Worm (Caenorhabditis elegans) whole organism, early embryonic: Measurements from ENCODE around the gene gly-6.

Source experiments
- B0310.2 ChIP-seq: sonication (generic microtip); optimal IDR thresholded peaks from 2 replicates; lab custom pipeline; 2016; ENCODE audit warnings: mild to moderate bottlenecking, missing genetic modification characterization, missing compliant biosample characterization
- F13C5.2 ChIP-seq: sonication (generic microtip); optimal IDR thresholded peaks from 2 replicates; lab custom pipeline; 2017; ENCODE audit warnings: mild to moderate bottlenecking, missing genetic modification characterization, inconsistent platforms, missing compliant biosample characterization
- aly-1 ChIP-seq: sonication (generic microtip); optimal IDR thresholded peaks from 2 replicates; lab custom pipeline; 2016; ENCODE audit warnings: missing genetic modification characterization, missing compliant biosample characterization
- ama-1 ChIP-seq: fragments of 150-350 bp; optimal IDR thresholded peaks from 2 replicates; lab custom pipeline; 2014
- ceh-13 ChIP-seq: fragments of 200-800 bp; sonication (Bioruptor generic); optimal IDR thresholded peaks from 2 replicates; lab custom pipeline; 2018; ENCODE audit warnings: mild to moderate bottlenecking, missing genetic modification characterization, missing compliant biosample characterization
- ceh-36 ChIP-seq: sonication (generic microtip); optimal IDR thresholded peaks from 2 replicates; lab custom pipeline; 2016; ENCODE audit warnings: missing genetic modification characterization, inconsistent platforms, missing compliant biosample characterization
- ets-7 ChIP-seq: sonication (generic microtip); optimal IDR thresholded peaks from 2 replicates; lab custom pipeline; 2016; ENCODE audit warnings: missing genotype, missing genetic modification characterization, missing compliant biosample characterization
- flt-1 ChIP-seq: fragments of 200-800 bp; sonication (Bioruptor generic); IDR thresholded peaks from 2 replicates; pipeline ENCODE4 v1.3.6; 2022; ENCODE audit warnings: missing genetic modification characterization, missing compliant biosample characterization
- hmbx-1 ChIP-seq: sonication (generic microtip); optimal IDR thresholded peaks from 2 replicates; lab custom pipeline; 2016; ENCODE audit warnings: mild to moderate bottlenecking, missing genetic modification characterization, missing compliant biosample characterization
- hmg-4 ChIP-seq: fragments of 200-800 bp; sonication (Bioruptor generic); optimal IDR thresholded peaks from 2 replicates; lab custom pipeline; 2018; ENCODE audit warnings: mild to moderate bottlenecking, missing genetic modification characterization, missing compliant biosample characterization
- hnd-1 ChIP-seq: sonication (generic microtip); optimal IDR thresholded peaks from 2 replicates; lab custom pipeline; 2016; ENCODE audit warnings: missing genetic modification characterization, missing compliant biosample characterization
- pes-1 ChIP-seq: fragments of 200-800 bp; sonication (Bioruptor generic); IDR thresholded peaks from 2 replicates; pipeline ENCODE4 v1.3.6; 2022; ENCODE audit warnings: missing genetic modification reagents, missing genetic modification characterization, missing compliant biosample characterization
- scrt-1 ChIP-seq: fragments of 200-800 bp; sonication (Bioruptor generic); IDR thresholded peaks from 2 replicates; pipeline ENCODE4 v1.3.6; 2022; ENCODE audit warnings: missing genetic modification characterization, missing compliant biosample characterization
- sea-1 ChIP-seq: fragments of 200-800 bp; sonication (Bioruptor generic); conservative IDR thresholded peaks from 2 replicates; pipeline ENCODE4 v1.3.6; 2022; ENCODE audit warnings: missing genetic modification characterization, missing compliant biosample characterization
- tbx-11 ChIP-seq: fragments of 200-800 bp; sonication (Bioruptor generic); IDR thresholded peaks from 2 replicates; pipeline ENCODE4 v1.3.6; 2022; ENCODE audit warnings: missing genetic modification characterization, missing compliant biosample characterization
- tbx-37 ChIP-seq: fragments of 200-800 bp; sonication (Bioruptor generic); conservative IDR thresholded peaks from 2 replicates; pipeline ENCODE4 v1.3.6; 2022; ENCODE audit warnings: missing genetic modification reagents, missing genetic modification characterization, missing compliant biosample characterization
- tra-4 ChIP-seq: sonication (generic microtip); optimal IDR thresholded peaks from 2 replicates; lab custom pipeline; 2017; ENCODE audit warnings: missing genetic modification characterization, missing compliant biosample characterization

Gene gly-6

DNA sequence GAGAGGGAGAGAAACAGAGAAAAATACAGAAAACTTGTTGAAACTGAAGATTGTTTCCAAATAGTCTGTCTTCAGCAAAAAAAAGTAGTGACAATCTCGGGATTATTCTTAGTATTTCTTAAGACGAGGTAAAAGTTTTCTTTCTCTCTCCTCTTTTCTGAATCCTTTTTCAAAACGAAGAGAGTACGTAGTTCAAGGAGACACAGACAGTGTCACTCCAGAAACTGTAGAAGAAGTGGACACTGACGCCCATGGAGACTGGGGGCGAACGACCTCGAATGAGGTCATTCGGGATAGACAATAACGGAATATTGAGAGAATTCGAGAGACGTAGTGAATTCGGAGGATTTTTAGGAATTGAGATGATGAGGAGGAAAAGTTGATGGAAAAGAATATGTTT lies at the start of gene gly-6:
Gene gly-6 (minus strand): TSS at position 245 of the 400 bp plus-strand sequence.
- TF ChIP-seq tbx-11: no peak
- no peak for TF ChIP-seq hnd-1 (tag; lab: Kevin White, UChicago)
- no peak for TF ChIP-seq aly-1 (tag; lab: Kevin White, UChicago)
- TF ChIP-seq scrt-1 (GFP tag; lab: Robert Waterston, UW): no peak
- TF ChIP-seq hmg-4: no peak
- TF ChIP-seq flt-1 (GFP tag; lab: Robert Waterston, UW): no peak
- no peak for TF ChIP-seq tra-4 (tag; lab: Kevin White, UChicago)
- TF ChIP-seq hmbx-1 (tag; lab: Kevin White, UChicago): no peak
- TF ChIP-seq ama-1 (lab: Kevin White, UChicago): no peak
- TF ChIP-seq sea-1 (GFP tag; lab: Robert Waterston, UW): no peak
- no peak for TF ChIP-seq ceh-36 (tag; lab: Kevin White, UChicago)
- TF ChIP-seq ceh-13 (GFP tag; lab: Kevin White, UChicago): no peak

- no peak for TF ChIP-seq sea-1 (GFP tag; lab: Robert Waterston, UW)
- no peak for TF ChIP-seq ceh-36 (tag; lab: Kevin White, UChicago)
- TF ChIP-seq B0310.2 (tag; lab: Kevin White, UChicago): no peak
- no peak for TF ChIP-seq tbx-11
- no peak for TF ChIP-seq aly-1 (tag; lab: Kevin White, UChicago)
- TF ChIP-seq ceh-13 (GFP tag; lab: Kevin White, UChicago): no peak
Measured at ce11 chrIII:4379717-4380116, 48.7 kb upstream of the gly-6 start, which contains the start of gene B0284.3. Gene B0284.3, minus strand, starts transcription at chrIII:4379817.

DNA sequence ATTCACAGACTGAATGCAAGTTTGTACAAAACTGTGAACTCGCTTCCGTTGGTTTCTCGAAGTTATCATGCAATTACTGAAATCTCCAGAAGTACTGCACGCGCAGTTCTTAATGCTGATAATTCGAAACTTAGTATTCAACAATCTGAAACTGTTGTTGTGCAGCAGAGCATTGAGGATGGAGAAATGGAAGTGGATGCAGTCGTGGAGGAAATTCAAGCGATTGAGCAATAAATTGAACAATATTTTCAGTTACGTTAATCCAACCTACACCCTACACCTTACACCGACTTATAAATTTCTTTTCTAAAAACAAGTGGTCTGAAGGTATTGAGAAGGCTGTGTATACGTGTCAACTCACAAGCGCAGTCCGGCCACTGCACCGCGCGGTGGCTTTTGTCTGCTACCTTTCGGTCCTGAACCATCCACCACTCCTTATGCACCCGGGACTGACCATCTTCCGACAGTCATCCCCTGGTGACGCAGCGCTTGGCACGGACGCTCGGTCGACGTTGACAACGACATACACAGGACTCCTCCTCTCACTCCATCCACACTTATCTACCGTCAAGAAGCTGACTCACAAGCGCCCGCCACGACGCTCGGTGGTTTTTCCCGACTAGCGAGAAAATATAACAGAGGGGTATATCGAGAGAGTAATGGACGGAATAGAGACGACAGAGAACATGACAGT lies 47.7 kb upstream of the gly-6 start:
- TF ChIP-seq hnd-1 (tag; lab: Kevin White, UChicago): peak; percentile 36
- TF ChIP-seq sea-1 (GFP tag; lab: Robert Waterston, UW): peak; percentile 70; the same call in 1 of the 2 replicates
- peak; percentile 75 for TF ChIP-seq scrt-1 (GFP tag; lab: Robert Waterston, UW)
- peak; percentile 41 for TF ChIP-seq flt-1 (GFP tag; lab: Robert Waterston, UW)
- TF ChIP-seq B0310.2 (tag; lab: Kevin White, UChicago): peak; percentile 71
- TF ChIP-seq F13C5.2 (tag; lab: Kevin White, UChicago): peak; percentile 47
- peak; percentile 77 for TF ChIP-seq pes-1 (GFP tag; lab: Robert Waterston, UW)
- TF ChIP-seq aly-1 (tag; lab: Kevin White, UChicago): peak; percentile 55
- TF ChIP-seq hmg-4: peak; percentile 91
- TF ChIP-seq tbx-37 (GFP tag; lab: Robert Waterston, UW): peak; percentile 67
- peak; percentile 34 for TF ChIP-seq hmbx-1 (tag; lab: Kevin White, UChicago)
- peak; percentile 66 for TF ChIP-seq ceh-36 (tag; lab: Kevin White, UChicago)

DNA sequence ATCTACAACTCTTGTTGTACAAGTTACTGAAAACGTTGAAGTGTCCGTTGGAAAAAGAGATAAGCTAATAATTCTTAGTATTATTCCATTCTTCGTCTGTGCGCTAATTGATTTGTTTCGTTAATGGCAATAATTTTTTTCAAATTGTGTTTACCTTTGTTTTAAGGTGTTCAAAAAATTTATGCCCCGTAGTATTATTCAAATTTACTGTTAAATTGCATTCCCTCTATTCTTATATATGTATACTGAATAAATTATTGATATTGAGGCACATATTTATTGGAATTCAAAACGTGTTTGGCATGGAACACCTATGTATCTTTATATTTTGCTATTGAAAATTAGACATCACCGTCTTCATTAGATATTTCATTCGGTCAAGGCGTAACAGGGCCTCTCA lies 43.8 kb upstream of the gly-6 start, which contains the start of gene pals-26:
Gene pals-26 (plus strand): TSS at position 301 of the 400 bp plus-strand sequence.
- TF ChIP-seq flt-1 (GFP tag; lab: Robert Waterston, UW): no peak
- no peak for TF ChIP-seq ceh-13 (GFP tag; lab: Kevin White, UChicago)
- TF ChIP-seq ets-7 (tag; lab: Kevin White, UChicago): no peak
- TF ChIP-seq B0310.2 (tag; lab: Kevin White, UChicago): no peak
- TF ChIP-seq ceh-36 (tag; lab: Kevin White, UChicago): no peak
- TF ChIP-seq hmg-4: no peak
- no peak for TF ChIP-seq F13C5.2 (tag; lab: Kevin White, UChicago)
- TF ChIP-seq sea-1 (GFP tag; lab: Robert Waterston, UW): no peak
- no peak for TF ChIP-seq aly-1 (tag; lab: Kevin White, UChicago)
- TF ChIP-seq hmbx-1 (tag; lab: Kevin White, UChicago): no peak
- TF ChIP-seq pes-1 (GFP tag; lab: Robert Waterston, UW): no peak
- no peak for TF ChIP-seq ama-1 (lab: Kevin White, UChicago)

DNA sequence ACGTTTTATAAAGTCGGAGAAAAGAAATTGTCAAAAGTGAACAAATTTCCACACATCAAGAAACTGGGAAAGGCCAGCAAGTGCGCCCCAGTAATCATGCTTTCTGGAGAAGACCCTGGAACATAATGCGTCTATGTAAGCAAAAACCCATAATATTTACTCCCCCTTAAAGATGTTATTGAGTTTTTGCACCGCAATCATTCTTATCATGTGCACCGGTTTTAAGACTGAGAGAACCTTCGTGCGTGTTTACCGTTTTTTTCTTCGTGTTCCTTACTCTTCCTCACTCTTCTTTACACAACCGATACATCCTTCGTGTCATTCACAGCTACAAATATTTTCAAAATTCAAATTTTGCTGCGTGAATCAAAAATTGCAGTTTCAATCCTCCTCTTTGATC lies 41.9 kb upstream of the gly-6 start:
- TF ChIP-seq flt-1 (GFP tag; lab: Robert Waterston, UW) (no peak), tbx-37 (GFP tag; lab: Robert Waterston, UW) (no peak), hnd-1 (tag; lab: Kevin White, UChicago) (no peak), hmbx-1 (tag; lab: Kevin White, UChicago) (no peak), ama-1 (lab: Kevin White, UChicago) (no peak), sea-1 (GFP tag; lab: Robert Waterston, UW) (no peak), hmg-4 (no peak), ets-7 (tag; lab: Kevin White, UChicago) (no peak), pes-1 (GFP tag; lab: Robert Waterston, UW) (no peak), scrt-1 (GFP tag; lab: Robert Waterston, UW) (no peak), tbx-11 (no peak), ceh-36 (tag; lab: Kevin White, UChicago) (no peak), tra-4 (tag; lab: Kevin White, UChicago) (no peak), ceh-13 (GFP tag; lab: Kevin White, UChicago) (no peak), aly-1 (tag; lab: Kevin White, UChicago) (no peak), F13C5.2 (tag; lab: Kevin White, UChicago) (no peak), B0310.2 (tag; lab: Kevin White, UChicago) (no peak)

DNA sequence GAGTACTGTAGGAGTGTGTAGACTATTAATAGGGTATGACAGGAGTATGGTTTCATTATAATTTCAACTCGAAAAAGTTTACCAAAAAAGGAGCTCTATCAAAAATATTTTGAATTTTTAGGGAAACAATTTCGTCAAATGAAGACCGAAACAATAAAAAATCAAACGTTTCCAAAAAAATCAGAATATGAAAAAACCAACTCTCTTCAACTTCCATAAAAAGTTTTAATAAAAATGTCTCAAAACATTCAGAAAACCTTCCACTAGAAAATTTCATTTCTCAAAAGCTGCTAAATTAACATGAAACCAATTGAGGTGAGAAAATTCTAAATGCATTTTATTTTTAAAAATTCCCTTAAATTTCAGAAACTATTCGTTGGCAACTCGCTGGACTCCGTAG lies 39.6 kb upstream of the gly-6 start, which contains the start of gene ckb-3:
Gene ckb-3 (plus strand): TSS at position 301 of the 400 bp plus-strand sequence.
- TF ChIP-seq aly-1 (tag; lab: Kevin White, UChicago) (no peak), flt-1 (GFP tag; lab: Robert Waterston, UW) (no peak), tbx-37 (GFP tag; lab: Robert Waterston, UW) (no peak), hmg-4 (no peak), scrt-1 (GFP tag; lab: Robert Waterston, UW) (no peak), ceh-13 (GFP tag; lab: Kevin White, UChicago) (no peak), hmbx-1 (tag; lab: Kevin White, UChicago) (no peak), ets-7 (tag; lab: Kevin White, UChicago) (no peak), B0310.2 (tag; lab: Kevin White, UChicago) (no peak), F13C5.2 (tag; lab: Kevin White, UChicago) (no peak), pes-1 (GFP tag; lab: Robert Waterston, UW) (no peak), ama-1 (lab: Kevin White, UChicago) (no peak), tbx-11 (no peak), sea-1 (GFP tag; lab: Robert Waterston, UW) (no peak)
